Comparison of ENCODE assay signal across 1 fruit fly cellular context in the genomic region with DNA sequence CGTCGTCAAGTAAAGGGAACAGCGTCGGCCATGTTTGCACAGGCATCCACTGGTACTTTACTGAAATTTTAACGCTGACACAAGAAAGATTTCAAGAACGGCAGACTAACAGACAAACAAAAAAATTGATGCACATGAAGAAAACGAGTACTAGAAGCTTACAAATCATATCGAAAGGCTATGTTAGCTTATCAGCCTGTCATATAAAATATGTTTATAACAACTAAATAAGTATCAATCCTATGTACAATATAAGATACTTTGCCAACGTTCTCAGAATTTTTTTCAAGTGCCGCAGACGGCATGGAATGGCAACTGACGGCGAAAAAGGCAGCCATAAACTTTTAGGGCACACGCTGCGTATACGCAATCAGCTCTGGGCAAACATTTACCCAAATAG.
TF ChIP-seq lines count a peak whose summit lies in the region.

No protein-coding gene starts in this region.

TF ChIP-seq in whole organism, embryonic, 481 proteins besides CTCF, POLR2A, EP300 and RAD21 (continued from another document):
- TF ChIP-seq CG3838 (GFP tag; optimal IDR thresholded peaks at IDR 0.05; lab: Kevin White, UChicago) (no peak), CG12071 (GFP tag; optimal IDR thresholded peaks at IDR 0.05; lab: Kevin White, UChicago) (no peak), Lpt (GFP tag; optimal IDR thresholded peaks at IDR 0.05; lab: Kevin White, UChicago) (no peak), Hmr (GFP tag; optimal IDR thresholded peaks at IDR 0.05; lab: Kevin White, UChicago) (peak; percentile 24), scrt (GFP tag; optimal IDR thresholded peaks at IDR 0.05; lab: Kevin White, UChicago) (no peak), lab (GFP tag; optimal IDR thresholded peaks at IDR 0.05; lab: Kevin White, UChicago) (peak; percentile 17), tna (GFP tag; IDR thresholded peaks at IDR 0.05; lab: Robert Waterston, UW; ENCODE audit: partially characterized antibody) (no peak), CG6854 (GFP tag; optimal IDR thresholded peaks at IDR 0.05; lab: Kevin White, UChicago) (no peak), Ets97D (GFP tag; optimal IDR thresholded peaks at IDR 0.05; lab: Kevin White, UChicago) (no peak), HmgD (GFP tag; optimal IDR thresholded peaks at IDR 0.05; lab: Kevin White, UChicago) (no peak), CG17802 (tag; optimal IDR thresholded peaks at IDR 0.05; lab: Kevin White, UChicago) (no peak), grau (tag; optimal IDR thresholded peaks at IDR 0.05; lab: Kevin White, UChicago) (peak; percentile 23), CG4707 (GFP tag; optimal IDR thresholded peaks at IDR 0.05; lab: Kevin White, UChicago) (no peak), bowl (GFP tag; IDR thresholded peaks at IDR 0.05; lab: Robert Waterston, UW) (no peak), HLHmδ (GFP tag; optimal IDR thresholded peaks at IDR 0.05; lab: Kevin White, UChicago) (no peak), ash1 (GFP tag; optimal IDR thresholded peaks at IDR 0.05; lab: Kevin White, UChicago) (no peak), dmrt11E (tag; optimal IDR thresholded peaks at IDR 0.05; lab: Kevin White, UChicago) (no peak), onecut (GFP tag; IDR thresholded peaks at IDR 0.05; lab: Robert Waterston, UW) (no peak), pzg (GFP tag; optimal IDR thresholded peaks at IDR 0.05; lab: Kevin White, UChicago) (no peak), kah (GFP tag; optimal IDR thresholded peaks at IDR 0.05; lab: Kevin White, UChicago) (no peak), YL-1 (GFP tag; optimal IDR thresholded peaks at IDR 0.05; lab: Kevin White, UChicago) (no peak), z (GFP tag; IDR thresholded peaks at IDR 0.05; lab: Robert Waterston, UW) (no peak), gem (tag; optimal IDR thresholded peaks at IDR 0.05; lab: Kevin White, UChicago) (peak; percentile 35), Atf3 (GFP tag; optimal IDR thresholded peaks at IDR 0.05; lab: Kevin White, UChicago) (no peak), CG11398 (GFP tag; optimal IDR thresholded peaks at IDR 0.05; lab: Kevin White, UChicago) (no peak), CG1233 (GFP tag; optimal IDR thresholded peaks at IDR 0.05; lab: Kevin White, UChicago) (no peak), grn (GFP tag; optimal IDR thresholded peaks at IDR 0.05; lab: Kevin White, UChicago) (no peak), Sin3A (optimal IDR thresholded peaks at IDR 0.05; lab: Kevin White, UChicago) (no peak), Max (GFP tag; optimal IDR thresholded peaks at IDR 0.05; lab: Kevin White, UChicago) (no peak), Hsf (GFP tag; optimal IDR thresholded peaks at IDR 0.05; lab: Kevin White, UChicago) (no peak), Scr (GFP tag; IDR thresholded peaks at IDR 0.05; lab: Robert Waterston, UW; ENCODE audit: partially characterized antibody) (no peak), Meics (GFP tag; optimal IDR thresholded peaks at IDR 0.05; lab: Kevin White, UChicago) (peak; percentile 16), aop (GFP tag; IDR thresholded peaks at IDR 0.05; lab: Robert Waterston, UW) (no peak), gce (GFP tag; IDR thresholded peaks at IDR 0.05; lab: Robert Waterston, UW) (no peak), CG12236 (GFP tag; optimal IDR thresholded peaks at IDR 0.05; lab: Kevin White, UChicago) (no peak), NC2α (GFP tag; optimal IDR thresholded peaks at IDR 0.05; lab: Kevin White, UChicago) (no peak), dpn (GFP tag; optimal IDR thresholded peaks at IDR 0.05; lab: Kevin White, UChicago) (no peak), crol (GFP tag; IDR thresholded peaks at IDR 0.05; lab: Robert Waterston, UW) (no peak), Rfx (GFP tag; IDR thresholded peaks at IDR 0.05; lab: Robert Waterston, UW) (no peak; the same call in 1 of the 2 replicates), MTF-1 (GFP tag; optimal IDR thresholded peaks at IDR 0.05; lab: Kevin White, UChicago; ENCODE audit: borderline replicate concordance) (no peak), CG13624 (GFP tag; optimal IDR thresholded peaks at IDR 0.05; lab: Kevin White, UChicago) (no peak), CG18599 (GFP tag; optimal IDR thresholded peaks at IDR 0.05; lab: Kevin White, UChicago) (peak; percentile 55), caup (GFP tag; optimal IDR thresholded peaks at IDR 0.05; lab: Kevin White, UChicago; ENCODE audit: severe bottlenecking) (no peak), Deaf1 (tag; optimal IDR thresholded peaks at IDR 0.05; lab: Kevin White, UChicago) (no peak), az2 (GFP tag; optimal IDR thresholded peaks at IDR 0.05; lab: Kevin White, UChicago) (no peak), CG8944 (GFP tag; optimal IDR thresholded peaks at IDR 0.05; lab: Kevin White, UChicago) (no peak), CG34422 (GFP tag; IDR thresholded peaks at IDR 0.05; lab: Robert Waterston, UW) (no peak), esg (GFP tag; conservative IDR thresholded peaks at IDR 0.05; lab: Robert Waterston, UW) (no peak; the same call in 1 of the 2 replicates), CG14441 (GFP tag; IDR thresholded peaks at IDR 0.05; lab: Robert Waterston, UW) (no peak), dan (GFP tag; IDR thresholded peaks at IDR 0.05; lab: Robert Waterston, UW) (no peak), br (optimal IDR thresholded peaks at IDR 0.05; lab: Kevin White, UChicago) (no peak), CG10321 (GFP tag; IDR thresholded peaks at IDR 0.05; lab: Robert Waterston, UW) (no peak), Taf1 (GFP tag; IDR thresholded peaks at IDR 0.05; lab: Robert Waterston, UW) (no peak), CG31441 (GFP tag; IDR thresholded peaks at IDR 0.05; lab: Robert Waterston, UW) (no peak), CG7556 (GFP tag; optimal IDR thresholded peaks at IDR 0.05; lab: Kevin White, UChicago) (peak; percentile 10), PHDP (tag; optimal IDR thresholded peaks at IDR 0.05; lab: Kevin White, UChicago) (no peak), CG12391 (tag; optimal IDR thresholded peaks at IDR 0.05; lab: Kevin White, UChicago) (no peak), MESR4 (GFP tag; optimal IDR thresholded peaks at IDR 0.05; lab: Kevin White, UChicago) (no peak), pho (GFP tag; optimal IDR thresholded peaks at IDR 0.05; lab: Kevin White, UChicago) (no peak), jing (GFP tag; optimal IDR thresholded peaks at IDR 0.05; lab: Kevin White, UChicago) (no peak), CG6791 (GFP tag; IDR thresholded peaks at IDR 0.05; lab: Robert Waterston, UW; ENCODE audit: partially characterized antibody) (no peak), CG11504 (tag; optimal IDR thresholded peaks at IDR 0.05; lab: Kevin White, UChicago) (peak; percentile 26), knrl (GFP tag; IDR thresholded peaks at IDR 0.05; lab: Robert Waterston, UW; ENCODE audit: partially characterized antibody) (no peak), fu2 (GFP tag; optimal IDR thresholded peaks at IDR 0.05; lab: Kevin White, UChicago) (no peak), C15 (GFP tag; IDR thresholded peaks at IDR 0.05; lab: Robert Waterston, UW) (0 out of 3 replicates have a peak, but pooled peaks have one; percentile 5), Dip2 (GFP tag; IDR thresholded peaks at IDR 0.05; lab: Robert Waterston, UW) (no peak), sqz (GFP tag; optimal IDR thresholded peaks at IDR 0.05; lab: Kevin White, UChicago) (no peak), odd (GFP tag; optimal IDR thresholded peaks at IDR 0.05; lab: Kevin White, UChicago) (no peak), CG33557 (GFP tag; optimal IDR thresholded peaks at IDR 0.05; lab: Kevin White, UChicago) (no peak), CG30020 (tag; optimal IDR thresholded peaks at IDR 0.05; lab: Kevin White, UChicago) (no peak), slbo (GFP tag; IDR thresholded peaks at IDR 0.05; lab: Robert Waterston, UW) (peak; percentile 56)
